Worm (Caenorhabditis elegans): Measurements from ENCODE around the gene F53A9.9.
A peak's percentile ranks its signal among the peaks of the same experiment; 100 is the strongest.
"Not testable (repeated sequence)": the region's sequence is repeated elsewhere in the genome, so short reads cannot be mapped to it uniquely, and the experiment has no call there.

The F53A9.9 gene

ce11 chrX:8750209-8750608, 29.7 kb upstream of the F53A9.9 start:
- TF ChIP-seq ref-1 (GFP tag; conservative IDR thresholded peaks at IDR 0.05) = no peak
- TF ChIP-seq flt-1 (GFP tag; IDR thresholded peaks at IDR 0.05) = no peak
- no peak for TF ChIP-seq klf-2 (GFP tag; conservative IDR thresholded peaks at IDR 0.05)
- no peak for TF ChIP-seq T22C8.4 (GFP tag; IDR thresholded peaks at IDR 0.05)
- no peak for TF ChIP-seq med-1 (GFP tag; optimal IDR thresholded peaks at IDR 0.05; ENCODE audit: insufficient read depth)
- no peak for TF ChIP-seq cog-1 (tag; optimal IDR thresholded peaks at IDR 0.05)
- no peak for TF ChIP-seq ztf-29 (GFP tag; IDR thresholded peaks at IDR 0.05)
- no peak for TF ChIP-seq ztf-23 (GFP tag; IDR thresholded peaks at IDR 0.05)
- TF ChIP-seq tab-1 (GFP tag; IDR thresholded peaks at IDR 0.05) = no peak

DNA sequence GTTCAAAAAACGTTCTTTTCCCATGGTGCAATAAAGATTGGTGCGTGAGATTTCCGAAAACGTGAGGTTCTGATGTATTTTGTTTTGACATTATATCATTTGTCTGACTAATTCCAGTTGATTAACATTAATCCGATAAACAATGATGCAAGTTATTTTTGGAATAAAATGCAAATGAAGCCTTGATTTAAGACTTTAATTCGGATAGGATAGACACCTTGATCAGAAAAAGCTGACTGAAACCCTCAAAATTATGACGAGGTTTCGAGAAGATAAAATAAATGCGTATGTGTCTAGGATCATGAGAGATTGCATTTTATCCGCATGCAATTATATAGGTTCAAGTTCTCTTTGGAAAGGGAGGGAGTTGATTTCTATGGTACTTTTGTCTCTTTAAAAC, 25.0 kb upstream of the F53A9.9 start:
- no peak for TF ChIP-seq klf-2 (GFP tag; conservative IDR thresholded peaks at IDR 0.05)

ce11 chrX:8744192-8744985, 23.8 kb upstream of the F53A9.9 start:
- TF ChIP-seq ztf-23 (GFP tag; IDR thresholded peaks at IDR 0.05) (no peak), T22C8.4 (GFP tag; IDR thresholded peaks at IDR 0.05) (no peak), med-1 (GFP tag; optimal IDR thresholded peaks at IDR 0.05; ENCODE audit: insufficient read depth) (no peak), ztf-29 (GFP tag; IDR thresholded peaks at IDR 0.05) (no peak), tab-1 (GFP tag; IDR thresholded peaks at IDR 0.05) (no peak), flt-1 (GFP tag; IDR thresholded peaks at IDR 0.05) (no peak), klf-2 (GFP tag; conservative IDR thresholded peaks at IDR 0.05) (no peak), ref-1 (GFP tag; conservative IDR thresholded peaks at IDR 0.05) (no peak), cog-1 (tag; optimal IDR thresholded peaks at IDR 0.05) (no peak)

DNA sequence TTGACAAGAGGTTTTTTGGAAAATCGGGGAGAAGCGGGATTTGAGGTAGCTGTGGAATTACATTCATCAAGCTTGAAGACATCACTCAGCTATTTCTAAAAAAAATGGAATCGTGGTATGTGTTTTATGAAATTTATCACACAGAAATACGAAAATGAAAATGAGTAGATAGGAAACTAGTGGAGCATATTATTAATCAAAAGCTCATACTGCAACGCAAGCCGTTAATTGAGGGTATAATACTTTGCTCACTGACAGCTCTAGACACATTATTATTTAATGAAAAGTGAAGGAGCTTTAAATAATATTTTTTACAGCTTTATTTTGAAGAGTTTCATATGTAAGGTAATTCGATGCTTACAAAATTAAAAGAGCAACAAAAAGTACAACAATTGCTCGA, 22.3 kb upstream of the F53A9.9 start, which contains the start of gene M02D8.7:
M02D8.7 (minus strand) TSS at position 101 of the 400 bp plus-strand sequence.
- TF ChIP-seq ref-1 (GFP tag; conservative IDR thresholded peaks at IDR 0.05) (no peak), klf-2 (GFP tag; conservative IDR thresholded peaks at IDR 0.05) (no peak), ztf-29 (GFP tag; IDR thresholded peaks at IDR 0.05) (no peak), T22C8.4 (GFP tag; IDR thresholded peaks at IDR 0.05) (no peak), cog-1 (tag; optimal IDR thresholded peaks at IDR 0.05) (no peak), flt-1 (GFP tag; IDR thresholded peaks at IDR 0.05) (no peak), med-1 (GFP tag; optimal IDR thresholded peaks at IDR 0.05; ENCODE audit: insufficient read depth) (no peak), tab-1 (GFP tag; IDR thresholded peaks at IDR 0.05) (no peak)

DNA sequence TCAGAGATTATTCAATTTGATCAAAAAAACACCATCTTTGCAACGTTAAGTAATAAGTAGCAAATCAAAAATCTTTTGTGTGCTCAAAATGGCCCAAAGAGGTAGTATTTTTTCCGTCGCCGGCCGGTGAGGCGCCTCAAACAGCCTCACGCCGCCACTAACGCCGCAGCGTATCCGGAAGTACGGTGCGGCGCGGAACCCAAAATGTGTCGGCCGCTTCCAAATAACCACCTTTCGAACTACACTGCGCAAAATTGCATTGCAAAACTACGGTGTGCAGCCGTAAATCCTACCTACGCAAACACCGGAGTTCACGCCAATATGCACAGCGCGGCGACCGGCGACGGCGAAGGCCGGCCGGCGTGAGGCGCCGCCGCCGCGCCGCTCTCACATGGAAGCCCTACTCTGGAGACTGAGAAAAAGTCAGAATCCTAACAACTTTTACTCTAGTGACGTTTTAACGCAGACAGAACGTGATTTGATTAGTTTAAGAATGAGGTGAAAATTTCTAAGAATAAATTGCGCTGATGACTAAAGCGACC, 21.1 kb upstream of the F53A9.9 start:
- TF ChIP-seq med-1 (GFP tag; optimal IDR thresholded peaks at IDR 0.05; ENCODE audit: insufficient read depth) = no peak
- TF ChIP-seq flt-1 (GFP tag; IDR thresholded peaks at IDR 0.05) = no peak
- TF ChIP-seq ztf-29 (GFP tag; IDR thresholded peaks at IDR 0.05) = no peak
- TF ChIP-seq ref-1 (GFP tag; conservative IDR thresholded peaks at IDR 0.05) = no peak
- TF ChIP-seq T22C8.4 (GFP tag; IDR thresholded peaks at IDR 0.05) = no peak
- no peak for TF ChIP-seq tab-1 (GFP tag; IDR thresholded peaks at IDR 0.05)
- TF ChIP-seq cog-1 (tag; optimal IDR thresholded peaks at IDR 0.05) = no peak
- TF ChIP-seq klf-2 (GFP tag; conservative IDR thresholded peaks at IDR 0.05) = no peak
- TF ChIP-seq ztf-23 (GFP tag; IDR thresholded peaks at IDR 0.05) = no peak

- no peak for TF ChIP-seq cog-1 (tag; optimal IDR thresholded peaks at IDR 0.05)
- TF ChIP-seq ref-1 (GFP tag; conservative IDR thresholded peaks at IDR 0.05) = no peak
- no peak for TF ChIP-seq ztf-23 (GFP tag; IDR thresholded peaks at IDR 0.05)
- TF ChIP-seq klf-2 (GFP tag; conservative IDR thresholded peaks at IDR 0.05) = no peak
- TF ChIP-seq ztf-29 (GFP tag; IDR thresholded peaks at IDR 0.05) = no peak
- TF ChIP-seq T22C8.4 (GFP tag; IDR thresholded peaks at IDR 0.05) = no peak
- TF ChIP-seq med-1 (GFP tag; optimal IDR thresholded peaks at IDR 0.05; ENCODE audit: insufficient read depth) = no peak
- TF ChIP-seq tab-1 (GFP tag; IDR thresholded peaks at IDR 0.05) = no peak
- no peak for TF ChIP-seq flt-1 (GFP tag; IDR thresholded peaks at IDR 0.05)
These were observed 18.8 kb upstream of the F53A9.9 start, which contains the start of gene M02D8.2 for ce11 chrX:8739373-8739772. Gene M02D8.2 (plus strand): TSS chrX:8739673.

ce11 chrX:8737801-8738200, 17.2 kb upstream of the F53A9.9 start:
- TF ChIP-seq med-1 (GFP tag; optimal IDR thresholded peaks at IDR 0.05; ENCODE audit: insufficient read depth) = no peak
- TF ChIP-seq ref-1 (GFP tag; conservative IDR thresholded peaks at IDR 0.05) = no peak
- TF ChIP-seq ztf-29 (GFP tag; IDR thresholded peaks at IDR 0.05) = no peak
- no peak for TF ChIP-seq ztf-23 (GFP tag; IDR thresholded peaks at IDR 0.05)
- no peak for TF ChIP-seq cog-1 (tag; optimal IDR thresholded peaks at IDR 0.05)
- no peak for TF ChIP-seq T22C8.4 (GFP tag; IDR thresholded peaks at IDR 0.05)
- TF ChIP-seq tab-1 (GFP tag; IDR thresholded peaks at IDR 0.05) = no peak
- TF ChIP-seq flt-1 (GFP tag; IDR thresholded peaks at IDR 0.05) = no peak
- TF ChIP-seq klf-2 (GFP tag; conservative IDR thresholded peaks at IDR 0.05) = no peak

DNA sequence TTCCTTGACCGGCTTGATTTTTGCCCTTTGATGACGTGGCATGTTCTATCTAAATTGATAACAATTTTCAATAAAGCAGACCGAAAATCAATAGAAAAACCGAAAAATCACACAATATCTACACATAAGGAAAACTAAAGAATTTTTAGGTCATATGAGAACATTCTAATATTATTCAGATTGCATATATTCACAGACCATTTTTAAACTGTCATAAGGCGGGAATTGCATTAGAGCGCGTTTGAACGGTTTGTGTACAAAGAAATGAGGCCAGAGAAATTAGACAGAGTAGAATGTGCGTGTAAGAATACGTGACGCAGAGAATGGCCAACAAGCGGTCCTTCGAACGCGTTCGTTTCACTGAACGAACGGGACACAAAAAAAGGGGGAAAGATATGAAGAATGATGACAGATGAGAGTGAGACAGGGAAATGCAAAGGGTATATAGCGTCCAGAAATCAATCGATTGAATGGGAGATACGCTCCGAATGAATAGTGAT, 16.5 kb upstream of the F53A9.9 start, which contains the start of gene M02D8.3:
M02D8.3 (minus strand) TSS at position 51 of the 500 bp plus-strand sequence.
- no peak for TF ChIP-seq ztf-29 (GFP tag; IDR thresholded peaks at IDR 0.05)
- no peak for TF ChIP-seq ztf-23 (GFP tag; IDR thresholded peaks at IDR 0.05)
- no peak for TF ChIP-seq T22C8.4 (GFP tag; IDR thresholded peaks at IDR 0.05)
- TF ChIP-seq med-1 (GFP tag; optimal IDR thresholded peaks at IDR 0.05; ENCODE audit: insufficient read depth) = no peak
- TF ChIP-seq cog-1 (tag; optimal IDR thresholded peaks at IDR 0.05) = peak; percentile 14

- not testable (repeated sequence) for TF ChIP-seq ztf-29 (GFP tag; IDR thresholded peaks at IDR 0.05); flt-1 (GFP tag; IDR thresholded peaks at IDR 0.05); ref-1 (GFP tag; conservative IDR thresholded peaks at IDR 0.05)
These were observed 11.3 kb upstream of the F53A9.9 start, which contains the start of gene M02D8.6 for ce11 chrX:8731822-8732221. Gene M02D8.6 (minus strand): TSS chrX:8731922.

Measured in whole organism, midembryonic.